Worm (Caenorhabditis elegans) whole organism, late embryonic: ENCODE data around the gene str-41.

Source experiments
- C08G9.2 ChIP-seq: sonication (generic microtip); optimal IDR thresholded peaks from 2 replicates; lab custom pipeline; 2016; ENCODE audit warnings: mild to moderate bottlenecking, missing genetic modification characterization, moderate library complexity, missing compliant biosample characterization
- C38D4.7 ChIP-seq: fragments of 200-800 bp; sonication (Bioruptor generic); optimal IDR thresholded peaks from 2 replicates; lab custom pipeline; 2018; ENCODE audit warnings: mild to moderate bottlenecking, missing genetic modification characterization, moderate library complexity, missing compliant biosample characterization
- K02D7.2 ChIP-seq: sonication (generic microtip); optimal IDR thresholded peaks from 2 replicates; lab custom pipeline; 2017; ENCODE audit warnings: mild to moderate bottlenecking, missing genetic modification characterization, missing compliant biosample characterization
- T23F11.4 ChIP-seq: fragments of 200-800 bp; sonication (Bioruptor generic); optimal IDR thresholded peaks from 2 replicates; lab custom pipeline; 2018; ENCODE audit warnings: mild to moderate bottlenecking, missing genetic modification characterization, missing compliant biosample characterization
- ahr-1 ChIP-seq: sonication (generic microtip); optimal IDR thresholded peaks from 2 replicates; lab custom pipeline; 2016; ENCODE audit warnings: missing genetic modification characterization, missing compliant biosample characterization
- ceh-18 ChIP-seq: sonication (generic microtip); optimal IDR thresholded peaks from 2 replicates; lab custom pipeline; 2016; ENCODE audit warnings: missing genetic modification characterization, missing compliant biosample characterization
- ceh-19 ChIP-seq: fragments of 200-800 bp; sonication (Bioruptor generic); optimal IDR thresholded peaks from 2 replicates; lab custom pipeline; 2018; ENCODE audit warnings: mild to moderate bottlenecking, missing genetic modification characterization, missing compliant biosample characterization
- ceh-22 ChIP-seq: sonication (generic microtip); optimal IDR thresholded peaks from 2 replicates; lab custom pipeline; 2017; ENCODE audit warnings: missing biosample characterization, missing genetic modification characterization
- ceh-45 ChIP-seq: fragments of 200-800 bp; sonication (Bioruptor generic); IDR thresholded peaks from 2 replicates; pipeline ENCODE4 v1.3.6; 2022; ENCODE audit warnings: missing genetic modification reagents, missing genetic modification characterization, missing compliant biosample characterization
- ceh-48 ChIP-seq: sonication (generic microtip); optimal IDR thresholded peaks from 2 replicates; lab custom pipeline; 2016; ENCODE audit warnings: missing genetic modification characterization, inconsistent platforms, missing compliant biosample characterization
- ceh-6 ChIP-seq: fragments of 200-800 bp; sonication (Bioruptor generic); optimal IDR thresholded peaks from 2 replicates; lab custom pipeline; 2018; ENCODE audit warnings: mild to moderate bottlenecking, missing genetic modification characterization, missing compliant biosample characterization
- che-1 ChIP-seq: sonication (generic microtip); optimal IDR thresholded peaks from 2 replicates; lab custom pipeline; 2016; ENCODE audit warnings: mild to moderate bottlenecking, missing genetic modification characterization, missing compliant biosample characterization
- dmd-4 ChIP-seq: sonication (generic microtip); optimal IDR thresholded peaks from 2 replicates; lab custom pipeline; 2016; ENCODE audit warnings: borderline replicate concordance, missing genetic modification characterization, missing compliant biosample characterization
- dve-1 ChIP-seq: sonication (generic microtip); optimal IDR thresholded peaks from 2 replicates; lab custom pipeline; 2017; ENCODE audit warnings: antibody characterized with exemption, mild to moderate bottlenecking, missing genetic modification characterization, missing compliant biosample characterization
- elt-4 ChIP-seq: sonication (generic microtip); optimal IDR thresholded peaks from 2 replicates; lab custom pipeline; 2016; ENCODE audit warnings: missing genetic modification characterization, missing compliant biosample characterization
- eyg-1 ChIP-seq: sonication (generic microtip); optimal IDR thresholded peaks from 2 replicates; lab custom pipeline; 2016; ENCODE audit warnings: missing genotype, missing genetic modification characterization, missing compliant biosample characterization
- fax-1 ChIP-seq: sonication (generic microtip); optimal IDR thresholded peaks from 2 replicates; lab custom pipeline; 2016; ENCODE audit warnings: missing genotype, missing genetic modification characterization, missing compliant biosample characterization
- fkh-10 ChIP-seq: fragments of 150-350 bp; optimal IDR thresholded peaks from 2 replicates; lab custom pipeline; 2014; ENCODE audit warnings: missing biosample characterization, missing genetic modification reagents, missing genetic modification characterization
- fkh-6 ChIP-seq: sonication (generic microtip); optimal IDR thresholded peaks from 2 replicates; lab custom pipeline; 2016; ENCODE audit warnings: missing genetic modification characterization, missing compliant biosample characterization
- gmeb-2 ChIP-seq: sonication (generic microtip); optimal IDR thresholded peaks from 2 replicates; lab custom pipeline; 2016; ENCODE audit warnings: missing genetic modification characterization, inconsistent platforms, missing compliant biosample characterization
- hlh-6 ChIP-seq: sonication (generic microtip); optimal IDR thresholded peaks from 2 replicates; lab custom pipeline; 2016; ENCODE audit warnings: missing genotype, missing genetic modification characterization, missing compliant biosample characterization
- madf-2 ChIP-seq: sonication (generic microtip); optimal IDR thresholded peaks from 2 replicates; lab custom pipeline; 2017; ENCODE audit warnings: missing genetic modification characterization, missing compliant biosample characterization
- nfya-1 ChIP-seq: sonication (generic microtip); optimal IDR thresholded peaks from 2 replicates; lab custom pipeline; 2017; ENCODE audit warnings: missing genetic modification characterization, mild to moderate bottlenecking, missing compliant biosample characterization, antibody characterized with exemption, moderate library complexity
- nhr-11 ChIP-seq: fragments of 150-350 bp; optimal IDR thresholded peaks from 2 replicates; lab custom pipeline; 2014; ENCODE audit warnings: missing biosample characterization, missing genetic modification characterization
- nhr-232 ChIP-seq: sonication (generic microtip); optimal IDR thresholded peaks from 2 replicates; lab custom pipeline; 2016; ENCODE audit warnings: missing genetic modification characterization, missing compliant biosample characterization
- npax-4 ChIP-seq: sonication (generic microtip); optimal IDR thresholded peaks from 2 replicates; lab custom pipeline; 2016; ENCODE audit warnings: missing genetic modification characterization, missing compliant biosample characterization
- odd-2 ChIP-seq: sonication (generic microtip); optimal IDR thresholded peaks from 2 replicates; lab custom pipeline; 2017; ENCODE audit warnings: antibody characterized with exemption, mild to moderate bottlenecking, missing genetic modification characterization, missing compliant biosample characterization
- pax-1 ChIP-seq: fragments of 150-350 bp; optimal IDR thresholded peaks from 2 replicates; lab custom pipeline; 2014; ENCODE audit warnings: missing biosample characterization, missing genetic modification characterization
- pha-2 ChIP-seq: sonication (generic microtip); optimal IDR thresholded peaks from 2 replicates; lab custom pipeline; 2017; ENCODE audit warnings: mild to moderate bottlenecking, missing genetic modification characterization, missing compliant biosample characterization
- rnt-1 ChIP-seq: sonication (generic microtip); optimal IDR thresholded peaks from 2 replicates; lab custom pipeline; 2016; ENCODE audit warnings: missing genetic modification characterization, missing compliant biosample characterization
- sox-2 ChIP-seq: fragments of 200-800 bp; sonication (Bioruptor generic); IDR thresholded peaks from 2 replicates; pipeline ENCODE4 v1.3.6; 2022; ENCODE audit warnings: missing genetic modification reagents, missing genetic modification characterization, missing compliant biosample characterization
- sox-4 ChIP-seq: sonication (generic microtip); optimal IDR thresholded peaks from 2 replicates; lab custom pipeline; 2017; ENCODE audit warnings: mild to moderate bottlenecking, missing genetic modification characterization, inconsistent platforms, missing compliant biosample characterization
- tbx-2 ChIP-seq: sonication (generic microtip); optimal IDR thresholded peaks from 2 replicates; lab custom pipeline; 2016; ENCODE audit warnings: missing genetic modification characterization, missing compliant biosample characterization
- ttx-3 ChIP-seq: sonication (generic microtip); optimal IDR thresholded peaks from 2 replicates; lab custom pipeline; 2016; ENCODE audit warnings: missing genetic modification reagents, missing genetic modification characterization, missing compliant biosample characterization
- unc-55 ChIP-seq: sonication (generic microtip); optimal IDR thresholded peaks from 2 replicates; lab custom pipeline; 2017; ENCODE audit warnings: missing biosample characterization, missing genetic modification reagents, missing genetic modification characterization
- ztf-16 ChIP-seq: sonication (generic microtip); optimal IDR thresholded peaks from 2 replicates; lab custom pipeline; 2017; ENCODE audit warnings: missing genetic modification characterization, missing compliant biosample characterization

Gene str-41

ce11 chrV:7381008-7381407, 30.8 kb upstream of the str-41 start, which contains the start of gene C03G6.17:
Gene C03G6.17 (minus strand): TSS chrV:7381108.
- TF ChIP-seq fkh-6, result no peak
- no peak for TF ChIP-seq C38D4.7 (GFP tag; lab: Kevin White, UChicago)
- no peak for TF ChIP-seq fax-1 (tag; lab: Kevin White, UChicago)
- no peak for TF ChIP-seq K02D7.2 (tag; lab: Kevin White, UChicago)
- TF ChIP-seq ceh-19, result no peak
- no peak for TF ChIP-seq che-1 (tag; lab: Kevin White, UChicago)
- TF ChIP-seq eyg-1 (tag; lab: Kevin White, UChicago), result no peak
- TF ChIP-seq ceh-18 (tag; lab: Kevin White, UChicago), result no peak
- TF ChIP-seq ceh-22 (tag; lab: Kevin White, UChicago), result no peak
- no peak for TF ChIP-seq gmeb-2 (tag; lab: Kevin White, UChicago)
- no peak for TF ChIP-seq madf-2 (tag; lab: Kevin White, UChicago)
- no peak for TF ChIP-seq dmd-4
- no peak for TF ChIP-seq elt-4 (tag; lab: Kevin White, UChicago)
- TF ChIP-seq ceh-48 (tag; lab: Kevin White, UChicago), result no peak
- no peak for TF ChIP-seq tbx-2
- TF ChIP-seq dve-1 (tag; lab: Kevin White, UChicago), result no peak
- TF ChIP-seq nhr-232 (tag; lab: Kevin White, UChicago), result no peak
- TF ChIP-seq C08G9.2 (tag; lab: Kevin White, UChicago), result no peak
- no peak for TF ChIP-seq npax-4 (tag; lab: Kevin White, UChicago)
- no peak for TF ChIP-seq ceh-45 (GFP tag; lab: Robert Waterston, UW)

ce11 chrV:7386052-7386573, 25.7 kb upstream of the str-41 start, which contains the start of gene srp-6:
Gene srp-6 (minus strand): TSS chrV:7386102.
- no peak for TF ChIP-seq ceh-6 (GFP tag; lab: Kevin White, UChicago)
- TF ChIP-seq ahr-1 (tag; lab: Kevin White, UChicago), result no peak

- TF ChIP-seq nfya-1 (tag; lab: Kevin White, UChicago) (no peak), odd-2 (tag; lab: Kevin White, UChicago) (no peak), hlh-6 (tag; lab: Kevin White, UChicago) (no peak), che-1 (tag; lab: Kevin White, UChicago) (no peak), ttx-3 (tag; lab: Kevin White, UChicago) (no peak), pha-2 (tag; lab: Kevin White, UChicago) (no peak), fax-1 (tag; lab: Kevin White, UChicago) (no peak), C08G9.2 (tag; lab: Kevin White, UChicago) (no peak)
- TF ChIP-seq, all 69 proteins: peak for 0
These were observed 24.0 kb upstream of the str-41 start, which contains the start of gene C02H6.3 for ce11 chrV:7387755-7388154. Gene C02H6.3 (minus strand): TSS chrV:7387855.

ce11 chrV:7389771-7390170, 22.0 kb upstream of the str-41 start, which contains the start of gene C02H6.1:
Gene C02H6.1 (minus strand): TSS chrV:7389871.
- no peak for TF ChIP-seq pax-1 (tag; lab: Kevin White, UChicago)
- TF ChIP-seq rnt-1 (tag; lab: Kevin White, UChicago), result no peak
- no peak for TF ChIP-seq eyg-1 (tag; lab: Kevin White, UChicago)
- no peak for TF ChIP-seq nhr-11 (tag; lab: Kevin White, UChicago)
- no peak for TF ChIP-seq unc-55 (GFP tag; lab: Kevin White, UChicago)
- no peak for TF ChIP-seq ceh-6 (GFP tag; lab: Kevin White, UChicago)
- no peak for TF ChIP-seq sox-2 (GFP tag; lab: Robert Waterston, UW)
- no peak for TF ChIP-seq sox-4 (tag; lab: Kevin White, UChicago)
- no peak for TF ChIP-seq fkh-10
- TF ChIP-seq T23F11.4 (GFP tag; lab: Kevin White, UChicago), result no peak
- TF ChIP-seq ceh-45 (GFP tag; lab: Robert Waterston, UW), result no peak
- no peak for TF ChIP-seq ztf-16 (tag; lab: Kevin White, UChicago)
